Worm (Caenorhabditis elegans): Measurements from ENCODE around the gene pdf-1.

ce11 chrIII:6869996-6870395, 42.3 kb downstream of the pdf-1 start, which contains the start of gene K04C2.8:
- TF ChIP-seq ztf-29 (GFP tag; IDR thresholded peaks at IDR 0.05) (no peak), tab-1 (GFP tag; IDR thresholded peaks at IDR 0.05) (no peak), ref-1 (GFP tag; conservative IDR thresholded peaks at IDR 0.05) (no peak), med-1 (GFP tag; optimal IDR thresholded peaks at IDR 0.05; ENCODE audit: insufficient read depth) (no peak), klf-2 (GFP tag; conservative IDR thresholded peaks at IDR 0.05) (no peak), ztf-23 (GFP tag; IDR thresholded peaks at IDR 0.05) (no peak)
